Worm (Caenorhabditis elegans) whole organism, L4/young adult: ENCODE measurements around the gene crb-1.

Source experiments
- W03F9.2 ChIP-seq: fragments of 150-350 bp; optimal IDR thresholded peaks from 2 replicates; lab custom pipeline; 2014; ENCODE audit warnings: missing biosample characterization, missing genetic modification characterization
- dao-5 ChIP-seq: sonication (generic microtip); optimal IDR thresholded peaks from 2 replicates; lab custom pipeline; 2016; ENCODE audit warnings: missing genotype, missing genetic modification characterization, moderate library complexity, missing compliant biosample characterization
- him-1 ChIP-seq: sonication (generic microtip); optimal IDR thresholded peaks from 2 replicates; lab custom pipeline; 2016; ENCODE audit warnings: missing genotype, missing genetic modification reagents, missing genetic modification characterization, missing compliant biosample characterization

DNA sequence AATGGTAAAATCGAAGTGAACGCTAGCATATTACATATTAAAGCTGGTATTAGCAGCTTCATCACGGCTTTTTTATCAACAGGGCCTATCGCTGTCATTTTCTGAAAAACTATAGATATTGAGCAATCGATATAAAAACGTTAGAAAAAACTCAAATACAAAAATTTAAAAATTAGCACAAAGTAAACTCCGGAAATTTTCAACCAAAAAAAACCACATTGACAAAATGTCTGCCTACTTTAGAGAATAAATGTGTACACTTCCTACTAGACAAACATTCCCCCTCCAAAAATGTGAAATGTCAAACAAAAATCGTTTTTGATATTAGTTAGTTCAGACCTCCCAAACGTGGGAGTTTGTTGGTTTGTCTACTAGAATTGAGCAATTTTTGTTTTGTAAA is 45.3 kb downstream of the crb-1 start, which contains the start of gene mfsd-10:
- TF ChIP-seq dao-5 (tag; lab: Kevin White, UChicago): no peak
- no peak for TF ChIP-seq him-1 (tag; lab: Kevin White, UChicago)
- TF ChIP-seq W03F9.2 (tag; lab: Kevin White, UChicago): no peak
